Worm (Caenorhabditis elegans) whole organism, early embryonic: ENCODE data around the gene mrp-5.

ENCODE experiments used
- B0310.2 ChIP-seq: sonication (generic microtip); optimal IDR thresholded peaks from 2 replicates; lab custom pipeline; 2016; ENCODE audit warnings: mild to moderate bottlenecking, missing genetic modification characterization, missing compliant biosample characterization
- F13C5.2 ChIP-seq: sonication (generic microtip); optimal IDR thresholded peaks from 2 replicates; lab custom pipeline; 2017; ENCODE audit warnings: mild to moderate bottlenecking, missing genetic modification characterization, inconsistent platforms, missing compliant biosample characterization
- aly-1 ChIP-seq: sonication (generic microtip); optimal IDR thresholded peaks from 2 replicates; lab custom pipeline; 2016; ENCODE audit warnings: missing genetic modification characterization, missing compliant biosample characterization
- ama-1 ChIP-seq: fragments of 150-350 bp; optimal IDR thresholded peaks from 2 replicates; lab custom pipeline; 2014
- ceh-13 ChIP-seq: fragments of 200-800 bp; sonication (Bioruptor generic); optimal IDR thresholded peaks from 2 replicates; lab custom pipeline; 2018; ENCODE audit warnings: mild to moderate bottlenecking, missing genetic modification characterization, missing compliant biosample characterization
- ceh-36 ChIP-seq: sonication (generic microtip); optimal IDR thresholded peaks from 2 replicates; lab custom pipeline; 2016; ENCODE audit warnings: missing genetic modification characterization, inconsistent platforms, missing compliant biosample characterization
- ets-7 ChIP-seq: sonication (generic microtip); optimal IDR thresholded peaks from 2 replicates; lab custom pipeline; 2016; ENCODE audit warnings: missing genotype, missing genetic modification characterization, missing compliant biosample characterization
- flt-1 ChIP-seq: fragments of 200-800 bp; sonication (Bioruptor generic); IDR thresholded peaks from 2 replicates; pipeline ENCODE4 v1.3.6; 2022; ENCODE audit warnings: missing genetic modification characterization, missing compliant biosample characterization
- hmbx-1 ChIP-seq: sonication (generic microtip); optimal IDR thresholded peaks from 2 replicates; lab custom pipeline; 2016; ENCODE audit warnings: mild to moderate bottlenecking, missing genetic modification characterization, missing compliant biosample characterization
- hmg-4 ChIP-seq: fragments of 200-800 bp; sonication (Bioruptor generic); optimal IDR thresholded peaks from 2 replicates; lab custom pipeline; 2018; ENCODE audit warnings: mild to moderate bottlenecking, missing genetic modification characterization, missing compliant biosample characterization
- hnd-1 ChIP-seq: sonication (generic microtip); optimal IDR thresholded peaks from 2 replicates; lab custom pipeline; 2016; ENCODE audit warnings: missing genetic modification characterization, missing compliant biosample characterization
- pes-1 ChIP-seq: fragments of 200-800 bp; sonication (Bioruptor generic); IDR thresholded peaks from 2 replicates; pipeline ENCODE4 v1.3.6; 2022; ENCODE audit warnings: missing genetic modification reagents, missing genetic modification characterization, missing compliant biosample characterization
- scrt-1 ChIP-seq: fragments of 200-800 bp; sonication (Bioruptor generic); IDR thresholded peaks from 2 replicates; pipeline ENCODE4 v1.3.6; 2022; ENCODE audit warnings: missing genetic modification characterization, missing compliant biosample characterization
- sea-1 ChIP-seq: fragments of 200-800 bp; sonication (Bioruptor generic); conservative IDR thresholded peaks from 2 replicates; pipeline ENCODE4 v1.3.6; 2022; ENCODE audit warnings: missing genetic modification characterization, missing compliant biosample characterization
- tbx-11 ChIP-seq: fragments of 200-800 bp; sonication (Bioruptor generic); IDR thresholded peaks from 2 replicates; pipeline ENCODE4 v1.3.6; 2022; ENCODE audit warnings: missing genetic modification characterization, missing compliant biosample characterization
- tbx-37 ChIP-seq: fragments of 200-800 bp; sonication (Bioruptor generic); conservative IDR thresholded peaks from 2 replicates; pipeline ENCODE4 v1.3.6; 2022; ENCODE audit warnings: missing genetic modification reagents, missing genetic modification characterization, missing compliant biosample characterization
- tra-4 ChIP-seq: sonication (generic microtip); optimal IDR thresholded peaks from 2 replicates; lab custom pipeline; 2017; ENCODE audit warnings: missing genetic modification characterization, missing compliant biosample characterization

The mrp-5 gene

DNA sequence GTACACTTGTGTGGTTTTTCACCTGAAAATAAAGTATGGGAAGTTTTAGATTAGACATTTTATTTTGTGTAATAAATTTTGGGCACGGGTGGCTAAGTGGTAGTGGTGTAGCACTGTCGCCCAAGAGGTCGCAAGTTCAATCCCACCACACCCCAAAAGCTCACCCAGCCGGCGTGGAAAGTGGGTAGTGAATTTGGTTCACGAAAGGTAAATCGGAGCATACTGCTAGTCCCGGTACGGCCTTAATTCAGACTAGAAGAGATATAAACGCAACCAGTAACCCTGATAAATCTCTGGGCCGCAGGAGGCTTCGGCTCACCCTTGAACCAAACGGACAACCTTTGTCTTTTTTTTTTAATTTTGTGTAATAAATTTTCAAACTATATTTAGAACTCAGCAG lies 5.7 kb upstream of the mrp-5 start:
- TF ChIP-seq ets-7 (tag; lab: Kevin White, UChicago) (no peak), pes-1 (GFP tag; lab: Robert Waterston, UW) (no peak), ama-1 (lab: Kevin White, UChicago) (no peak), B0310.2 (tag; lab: Kevin White, UChicago) (no peak), tbx-11 (GFP tag; lab: Robert Waterston, UW) (no peak)

DNA sequence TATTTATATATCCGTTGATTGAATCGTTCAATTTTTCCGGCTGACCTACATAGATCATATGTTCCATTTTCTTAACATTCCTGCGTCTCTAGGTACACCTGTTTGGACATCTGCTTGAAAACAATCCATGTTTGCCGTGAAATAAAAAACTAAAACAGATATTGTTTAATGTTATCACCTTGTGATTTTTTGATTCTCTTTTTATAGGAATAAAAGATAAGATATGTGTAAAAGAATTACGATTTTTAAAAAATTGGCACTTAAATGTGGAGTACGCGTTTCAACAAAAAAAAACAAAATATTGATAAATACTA lies 1.2 kb upstream of the mrp-5 start:
- no peak for TF ChIP-seq ceh-13
- no peak for TF ChIP-seq B0310.2 (tag; lab: Kevin White, UChicago)
- TF ChIP-seq tra-4 (tag; lab: Kevin White, UChicago): no peak
- TF ChIP-seq flt-1: no peak
- TF ChIP-seq tbx-37 (GFP tag; lab: Robert Waterston, UW): no peak
- TF ChIP-seq hnd-1 (tag; lab: Kevin White, UChicago): no peak
- no peak for TF ChIP-seq F13C5.2 (tag; lab: Kevin White, UChicago)
- TF ChIP-seq hmbx-1: no peak
- no peak for TF ChIP-seq sea-1 (GFP tag; lab: Robert Waterston, UW)
- no peak for TF ChIP-seq ets-7 (tag; lab: Kevin White, UChicago)
- TF ChIP-seq ama-1 (lab: Kevin White, UChicago): no peak

DNA sequence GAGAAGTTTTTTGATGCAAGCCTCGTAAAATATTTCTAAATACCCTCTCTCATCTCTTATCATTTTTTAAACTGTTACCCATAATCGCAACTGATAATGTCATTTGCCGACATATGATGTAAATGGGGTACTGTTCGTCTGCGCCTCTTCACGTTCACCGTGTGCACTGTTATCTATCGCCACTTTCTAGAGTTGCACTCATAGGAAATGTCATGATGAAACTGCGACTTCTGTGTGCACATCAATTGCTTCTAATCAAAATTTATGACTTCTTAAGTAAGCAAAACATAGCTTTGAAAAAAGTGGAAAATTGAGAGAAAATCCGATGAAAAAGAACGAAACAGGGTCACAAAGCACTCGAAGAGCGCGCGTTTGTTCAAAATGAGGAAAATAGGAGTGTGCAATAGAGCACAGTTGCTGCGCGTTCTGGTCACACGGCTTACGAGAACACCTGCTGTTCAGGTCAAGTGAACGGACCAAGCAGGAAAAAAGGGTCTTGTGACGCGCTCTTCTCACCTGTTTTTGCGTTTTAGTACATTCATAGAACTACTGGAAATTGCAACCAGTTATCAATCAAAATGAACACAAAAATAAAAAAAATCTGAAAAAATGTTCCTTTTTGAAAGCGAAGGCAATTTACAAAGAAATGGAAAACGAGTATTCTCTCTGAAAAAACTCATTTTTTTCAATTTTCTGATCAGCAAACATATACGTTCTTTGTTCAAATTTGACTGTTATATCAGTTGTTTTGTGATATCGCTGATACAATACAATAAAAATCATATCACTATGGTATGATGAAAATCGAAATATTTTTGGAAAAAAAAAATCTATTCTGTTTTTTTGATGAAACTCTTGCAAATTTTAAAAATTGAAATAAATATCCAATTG lies 592 bp upstream of the mrp-5 start:
- peak; percentile 5 for TF ChIP-seq F13C5.2 (tag; lab: Kevin White, UChicago)
- no peak for TF ChIP-seq pes-1 (GFP tag; lab: Robert Waterston, UW)
- no peak for TF ChIP-seq tbx-37 (GFP tag; lab: Robert Waterston, UW)
- no peak for TF ChIP-seq ama-1 (lab: Kevin White, UChicago)

DNA sequence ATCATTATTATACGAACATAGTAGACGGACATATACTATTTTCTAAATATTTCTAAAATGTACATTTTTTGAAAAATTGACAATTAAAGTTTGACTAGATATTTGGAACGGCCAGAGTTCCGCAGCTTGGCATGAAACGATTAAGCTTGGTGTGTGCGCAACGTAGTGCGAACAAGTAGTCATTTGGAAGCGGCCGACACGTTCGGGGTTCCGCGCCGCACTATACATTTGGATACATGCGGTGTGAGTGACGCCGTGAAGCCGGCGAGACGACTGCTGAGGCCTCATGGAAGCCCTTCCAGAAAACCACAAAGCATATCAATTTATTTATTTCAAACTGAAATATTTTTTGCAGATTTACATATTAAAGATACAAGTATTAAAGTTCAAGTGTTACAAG lies 7.9 kb downstream of the mrp-5 start:
- TF ChIP-seq ceh-36 (tag; lab: Kevin White, UChicago) (no peak), sea-1 (GFP tag; lab: Robert Waterston, UW) (no peak), B0310.2 (tag; lab: Kevin White, UChicago) (no peak), flt-1 (no peak), tra-4 (tag; lab: Kevin White, UChicago) (no peak), pes-1 (GFP tag; lab: Robert Waterston, UW) (no peak), hnd-1 (tag; lab: Kevin White, UChicago) (no peak), aly-1 (tag; lab: Kevin White, UChicago) (no peak), ets-7 (tag; lab: Kevin White, UChicago) (no peak), F13C5.2 (tag; lab: Kevin White, UChicago) (no peak)

DNA sequence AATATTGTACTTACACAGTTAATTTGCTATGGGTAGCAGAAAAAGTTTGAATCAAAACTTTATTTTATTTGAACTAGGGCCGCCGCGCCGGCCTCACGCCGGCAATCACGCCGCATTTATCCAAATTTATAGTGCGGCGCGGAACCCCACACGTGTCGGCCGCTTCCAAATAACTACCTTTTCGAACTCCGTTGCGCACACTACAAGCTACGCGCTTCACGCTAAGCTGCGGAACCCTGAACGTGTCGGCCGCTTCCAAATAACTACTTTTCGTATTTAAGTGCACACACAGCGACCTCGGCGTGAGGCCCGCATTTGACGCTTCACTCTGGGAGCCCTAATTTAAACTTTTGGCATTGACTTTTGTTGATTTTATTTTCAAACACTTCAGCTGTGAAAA lies 14.7 kb downstream of the mrp-5 start:
- TF ChIP-seq ama-1 (lab: Kevin White, UChicago) (no peak), ceh-36 (tag; lab: Kevin White, UChicago) (no peak), aly-1 (tag; lab: Kevin White, UChicago) (no peak), tra-4 (tag; lab: Kevin White, UChicago) (no peak), scrt-1 (no peak)

DNA sequence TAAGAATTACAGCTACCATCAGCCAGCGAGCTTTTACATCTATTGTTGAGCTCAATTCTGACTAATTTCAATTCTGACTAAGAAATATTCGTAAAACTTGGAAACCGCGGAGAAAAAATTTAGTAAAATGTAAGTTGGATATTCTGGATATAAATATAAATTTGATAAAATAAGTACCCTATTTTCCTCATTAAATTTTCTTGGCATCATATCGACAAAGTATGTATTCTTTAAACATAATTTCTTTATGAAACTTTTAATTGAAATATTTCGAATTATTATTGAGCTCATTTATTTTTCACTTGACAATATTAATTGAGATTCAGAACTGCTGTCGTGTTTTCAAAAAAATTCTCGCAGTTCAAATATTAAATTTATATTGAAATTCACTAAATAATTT lies 16.6 kb downstream of the mrp-5 start:
- TF ChIP-seq sea-1 (GFP tag; lab: Robert Waterston, UW) (no peak), ceh-36 (tag; lab: Kevin White, UChicago) (no peak), flt-1 (no peak), hnd-1 (tag; lab: Kevin White, UChicago) (no peak), ceh-13 (no peak), scrt-1 (no peak), tbx-11 (GFP tag; lab: Robert Waterston, UW) (no peak), tra-4 (tag; lab: Kevin White, UChicago) (no peak), F13C5.2 (tag; lab: Kevin White, UChicago) (no peak), hmg-4 (GFP tag; lab: Kevin White, UChicago) (no peak), tbx-37 (GFP tag; lab: Robert Waterston, UW) (no peak), hmbx-1 (no peak), ama-1 (lab: Kevin White, UChicago) (no peak), ets-7 (tag; lab: Kevin White, UChicago) (no peak), aly-1 (tag; lab: Kevin White, UChicago) (no peak), pes-1 (GFP tag; lab: Robert Waterston, UW) (no peak), B0310.2 (tag; lab: Kevin White, UChicago) (no peak)

DNA sequence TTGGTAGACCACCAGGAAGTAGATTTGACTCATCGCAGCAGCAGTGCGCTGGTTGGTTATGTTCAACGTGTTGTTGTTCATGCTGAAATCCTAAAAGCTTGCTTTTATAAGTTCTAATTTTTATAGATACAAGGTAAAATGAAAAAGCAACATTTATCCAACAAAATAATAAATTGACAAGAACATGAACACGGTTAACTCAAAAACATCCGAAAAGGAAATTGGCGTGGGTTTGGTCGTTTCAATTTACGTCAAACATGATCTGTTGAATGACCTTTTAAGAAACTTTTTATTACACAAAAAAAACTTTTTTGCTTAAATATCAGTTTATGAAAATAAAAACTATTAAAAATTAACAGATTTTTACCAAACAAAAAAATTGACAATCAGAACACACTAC lies 17.3 kb downstream of the mrp-5 start, which contains the start of gene ntr-2:
TSS of gene ntr-2 (minus strand) at position 101 of the 400 bp plus-strand sequence.
- TF ChIP-seq ets-7 (tag; lab: Kevin White, UChicago) (no peak), scrt-1 (no peak), flt-1 (no peak), ceh-36 (tag; lab: Kevin White, UChicago) (no peak), tra-4 (tag; lab: Kevin White, UChicago) (no peak), ceh-13 (no peak), tbx-11 (GFP tag; lab: Robert Waterston, UW) (no peak), sea-1 (GFP tag; lab: Robert Waterston, UW) (no peak), F13C5.2 (tag; lab: Kevin White, UChicago) (no peak), B0310.2 (tag; lab: Kevin White, UChicago) (no peak), ama-1 (lab: Kevin White, UChicago) (no peak), hmbx-1 (no peak), tbx-37 (GFP tag; lab: Robert Waterston, UW) (no peak), pes-1 (GFP tag; lab: Robert Waterston, UW) (no peak), hmg-4 (GFP tag; lab: Kevin White, UChicago) (no peak), aly-1 (tag; lab: Kevin White, UChicago) (no peak), hnd-1 (tag; lab: Kevin White, UChicago) (no peak)
